Worm (Caenorhabditis elegans): ENCODE measurements around the gene idpp-16.

idpp-16 gene

ce11 chrV:11610481-11610880 lies 4.2 kb upstream of the idpp-16 start, which contains the start of gene sas-5 (continued):
- TF ChIP-seq mel-28 (tag; optimal IDR thresholded peaks at IDR 0.05; ENCODE audit: borderline replicate concordance) (no peak), F10E7.11 (tag; optimal IDR thresholded peaks at IDR 0.05) (no peak), dpl-1 (GFP tag; optimal IDR thresholded peaks at IDR 0.05) (peak; percentile 77), ama-1 (optimal IDR thresholded peaks at IDR 0.05) (no peak), ama-1 (GFP tag; optimal IDR thresholded peaks at IDR 0.05) (no peak), sdz-38 (tag; optimal IDR thresholded peaks at IDR 0.05) (no peak), F37B4.10 (GFP tag; IDR thresholded peaks at IDR 0.05) (no peak), lin-35 (GFP tag; optimal IDR thresholded peaks at IDR 0.05) (peak; percentile 55 to 83 (median 71)), bed-2 (GFP tag; IDR thresholded peaks at IDR 0.05) (no peak), chd-7 (tag; optimal IDR thresholded peaks at IDR 0.05) (no peak), lin-40 (tag; optimal IDR thresholded peaks at IDR 0.05) (peak; percentile 51), ets-4 (GFP tag; optimal IDR thresholded peaks at IDR 0.05) (no peak), fkh-3 (tag; optimal IDR thresholded peaks at IDR 0.05) (no peak), lin-26 (GFP tag; IDR thresholded peaks at IDR 0.05) (peak; percentile 35; the same call in 1 of the 2 replicates), F55B11.4 (tag; optimal IDR thresholded peaks at IDR 0.05; ENCODE audit: borderline replicate concordance, insufficient read depth) (no peak), ccch-3 (GFP tag; optimal IDR thresholded peaks at IDR 0.05) (no peak), mcd-1 (GFP tag; IDR thresholded peaks at IDR 0.05) (peak; percentile 76), Y56A3A.18 (GFP tag; IDR thresholded peaks at IDR 0.05) (peak; percentile 71; the same call in 1 of the 2 replicates), gei-17 (GFP tag; optimal IDR thresholded peaks at IDR 0.05) (no peak), atf-7 (tag; optimal IDR thresholded peaks at IDR 0.05) (peak; percentile 10), nhr-80 (tag; optimal IDR thresholded peaks at IDR 0.05) (peak; percentile 29), dox-1 (GFP tag; IDR thresholded peaks at IDR 0.05) (peak; percentile 87), let-526 (GFP tag; IDR thresholded peaks at IDR 0.05) (no peak), tbp1 (GFP tag; optimal IDR thresholded peaks at IDR 0.05) (no peak), aptf-3 (GFP tag; IDR thresholded peaks at IDR 0.05) (no peak), ztf-18 (tag; optimal IDR thresholded peaks at IDR 0.05) (peak; percentile 67), sptf-2 (GFP tag; optimal IDR thresholded peaks at IDR 0.05) (no peak), madf-6 (GFP tag; IDR thresholded peaks at IDR 0.05) (peak; percentile 93), ztf-25 (GFP tag; IDR thresholded peaks at IDR 0.05) (0 out of 2 replicates have a peak, but pooled peaks have one; percentile 37), rpc-1 (optimal IDR thresholded peaks at IDR 0.05) (peak; percentile 40), rpc-1 (tag; optimal IDR thresholded peaks at IDR 0.05) (no peak), egrh-3 (GFP tag; IDR thresholded peaks at IDR 0.05) (peak; percentile 27; the same call in 1 of the 2 replicates), B0035.1 (tag; optimal IDR thresholded peaks at IDR 0.05) (no peak), lsy-27 (tag; optimal IDR thresholded peaks at IDR 0.05; ENCODE audit: borderline replicate concordance, insufficient read depth) (no peak), madf-8 (GFP tag; conservative IDR thresholded peaks at IDR 0.05) (peak; percentile 84), mxl-1 (tag; optimal IDR thresholded peaks at IDR 0.05) (no peak)

- TF ChIP-seq tbx-9 (tag; optimal IDR thresholded peaks at IDR 0.05; ENCODE audit: borderline replicate concordance) (no peak), Y56A3A.18 (GFP tag; IDR thresholded peaks at IDR 0.05) (no peak)
These were observed 3.7 kb upstream of the idpp-16 start, which contains the start of gene piit-1 for ce11 chrV:11610049-11610448. Gene piit-1 (minus strand): TSS chrV:11610149.

- no peak for TF ChIP-seq ztf-3 (GFP tag; optimal IDR thresholded peaks at IDR 0.05)
- TF ChIP-seq rpc-1 (optimal IDR thresholded peaks at IDR 0.05), result no peak
- no peak for TF ChIP-seq rpc-1 (tag; optimal IDR thresholded peaks at IDR 0.05)
- TF ChIP-seq dox-1 (GFP tag; IDR thresholded peaks at IDR 0.05), result no peak
- no peak for TF ChIP-seq F22D6.2 (tag; optimal IDR thresholded peaks at IDR 0.05)
- no peak for TF ChIP-seq F49E8.2 (tag; optimal IDR thresholded peaks at IDR 0.05; ENCODE audit: insufficient read depth)
- no peak for TF ChIP-seq madf-6 (GFP tag; IDR thresholded peaks at IDR 0.05)
- no peak for TF ChIP-seq mcd-1 (GFP tag; IDR thresholded peaks at IDR 0.05)
- TF ChIP-seq attf-5 (GFP tag; optimal IDR thresholded peaks at IDR 0.05), result no peak
- no peak for TF ChIP-seq C17E4.6 (GFP tag; IDR thresholded peaks at IDR 0.05)
- TF ChIP-seq pbrm-1 (GFP tag; IDR thresholded peaks at IDR 0.05), result no peak
These were observed 1.1 kb downstream of the idpp-16 start for ce11 chrV:11605227-11605626.
